Worm (Caenorhabditis elegans): Measurements from ENCODE around the gene D1014.13.

D1014.13 gene

ce11 chrV:8201229-8201858 lies 55.9 kb downstream of the D1014.13 start, which contains the start of gene cri-2:
TSS of gene cri-2 (plus strand) at chrV:8201808.
- TF ChIP-seq F13C5.2 (tag; optimal IDR thresholded peaks at IDR 0.05) (no peak), scrt-1 (GFP tag; IDR thresholded peaks at IDR 0.05) (no peak), aly-1 (tag; optimal IDR thresholded peaks at IDR 0.05) (no peak), pes-1 (GFP tag; IDR thresholded peaks at IDR 0.05) (no peak), hmbx-1 (tag; optimal IDR thresholded peaks at IDR 0.05) (no peak), tbx-11 (GFP tag; IDR thresholded peaks at IDR 0.05) (no peak), ama-1 (optimal IDR thresholded peaks at IDR 0.05) (no peak)

All from whole organism, early embryonic.